Fruit fly (Drosophila melanogaster) whole organism, embryonic: ENCODE data around the gene CG16812.
"Not testable (repeated sequence)": the region's sequence is repeated elsewhere in the genome, so short reads cannot be mapped to it uniquely, and the experiment has no call there.

Experiments
- Bgb ChIP-seq: fragments of 200-800 bp; sonication (Bioruptor generic); IDR thresholded peaks from 2 replicates; pipeline ENCODE4 v1.3.6; 2022; ENCODE audit warnings: missing biosample characterization, missing genetic modification characterization; ENCODE audit not compliant: partially characterized antibody
- CG12391 ChIP-seq: fragments of 200-800 bp; sonication (Bioruptor generic); optimal IDR thresholded peaks from 3 replicates; lab custom pipeline; 2018; ENCODE audit warnings: missing biosample characterization, mild to moderate bottlenecking, missing genetic modification characterization, moderate library complexity
- CG12659 ChIP-seq: fragments of 200-800 bp; sonication (Bioruptor generic); optimal IDR thresholded peaks from 3 replicates; lab custom pipeline; 2017; ENCODE audit warnings: mild to moderate bottlenecking, missing biosample characterization, missing genetic modification reagents, missing genetic modification characterization
- CG12942 ChIP-seq: fragments of 200-800 bp; sonication (Bioruptor generic); optimal IDR thresholded peaks from 3 replicates; lab custom pipeline; 2016; ENCODE audit warnings: missing biosample characterization, missing genetic modification characterization
- CG15479 ChIP-seq: fragments of 200-800 bp; sonication (Bioruptor generic); optimal IDR thresholded peaks from 3 replicates; lab custom pipeline; 2019; ENCODE audit warnings: missing biosample characterization, mild to moderate bottlenecking, missing genetic modification characterization, moderate library complexity
- CG15696 ChIP-seq: fragments of 200-800 bp; sonication (Bioruptor generic); optimal IDR thresholded peaks from 2 replicates; lab custom pipeline; 2019; ENCODE audit warnings: missing biosample characterization, mild to moderate bottlenecking, missing genetic modification characterization, moderate library complexity
- CG1647 ChIP-seq: fragments of 200-800 bp; sonication (Bioruptor generic); optimal IDR thresholded peaks from 3 replicates; lab custom pipeline; 2016; ENCODE audit warnings: missing biosample characterization, missing genetic modification characterization
- CG17829 ChIP-seq: fragments of 200-800 bp; optimal IDR thresholded peaks from 2 replicates; lab custom pipeline; 2019; ENCODE audit warnings: missing biosample characterization, mild to moderate bottlenecking, missing genetic modification characterization, moderate library complexity
- CG31441 ChIP-seq: fragments of 200-800 bp; sonication (Bioruptor generic); IDR thresholded peaks from 2 replicates; pipeline ENCODE4 v1.3.6; 2022; ENCODE audit warnings: missing biosample characterization, missing genetic modification characterization
- CG34376 ChIP-seq: fragments of 200-800 bp; sonication (Bioruptor generic); optimal IDR thresholded peaks from 2 replicates; lab custom pipeline; 2018; ENCODE audit warnings: missing biosample characterization, mild to moderate bottlenecking, missing genetic modification characterization
- CG7839 ChIP-seq: fragments of 200-800 bp; sonication (Bioruptor generic); optimal IDR thresholded peaks from 3 replicates; lab custom pipeline; 2018; ENCODE audit warnings: missing biosample characterization, mild to moderate bottlenecking, missing genetic modification characterization, moderate library complexity
- CG8765 ChIP-seq: fragments of 200-800 bp; sonication (Bioruptor generic); IDR thresholded peaks from 2 replicates; pipeline ENCODE4 v1.3.6; 2022; ENCODE audit warnings: missing biosample characterization, missing genetic modification characterization
- CG8924 ChIP-seq: fragments of 200-800 bp; optimal IDR thresholded peaks from 3 replicates; lab custom pipeline; 2019; ENCODE audit warnings: missing biosample characterization, mild to moderate bottlenecking, missing genetic modification characterization, moderate library complexity
- CG9876 ChIP-seq: fragments of 200-800 bp; sonication (Bioruptor generic); optimal IDR thresholded peaks from 2 replicates; lab custom pipeline; 2016; ENCODE audit warnings: missing biosample characterization, missing genetic modification characterization
- Dip3 ChIP-seq: fragments of 200-800 bp; sonication (Bioruptor generic); optimal IDR thresholded peaks from 3 replicates; lab custom pipeline; 2016; ENCODE audit warnings: missing biosample characterization, missing genetic modification characterization
- Gug ChIP-seq: fragments of 200-800 bp; sonication (Bioruptor generic); IDR thresholded peaks from 4 replicates; pipeline ENCODE4 v1.3.6; 2022; ENCODE audit warnings: missing biosample characterization, missing genetic modification characterization
- HHEX ChIP-seq: fragments of 200-800 bp; sonication (Bioruptor generic); optimal IDR thresholded peaks from 3 replicates; lab custom pipeline; 2017; ENCODE audit warnings: missing biosample characterization, mild to moderate bottlenecking, missing genetic modification characterization, missing genetic modification reagents
- Hr51 ChIP-seq, 2 experiments: fragments of 200-800 bp; sonication (Bioruptor generic); optimal IDR thresholded peaks; 2 replicates in 1 of 2; 3 replicates in 1 of 2; lab custom pipeline; 2016 to 2018; ENCODE audit warnings: missing biosample characterization in 2 of 2, missing genetic modification characterization in 2 of 2, mild to moderate bottlenecking in 1 of 2, moderate library complexity in 1 of 2
- Med ChIP-seq: fragments of 200-800 bp; sonication (Bioruptor generic); peaks from one replicate; lab custom pipeline; 2016; ENCODE audit warnings: missing biosample characterization, missing genetic modification characterization, mild to moderate bottlenecking, inconsistent platforms, moderate library complexity
- Opbp ChIP-seq: fragments of 200-800 bp; sonication (Bioruptor generic); IDR thresholded peaks from 3 replicates; pipeline ENCODE4 v1.3.6; 2022; ENCODE audit warnings: missing biosample characterization, missing genetic modification characterization; ENCODE audit not compliant: partially characterized antibody
- Side ChIP-seq: fragments of 200-800 bp; sonication (Bioruptor generic); optimal IDR thresholded peaks from 2 replicates; lab custom pipeline; 2016; ENCODE audit warnings: missing biosample characterization, missing genetic modification characterization
- Xrp1 ChIP-seq: fragments of 200-800 bp; sonication (Bioruptor generic); IDR thresholded peaks from 2 replicates; pipeline ENCODE4 v1.3.6; 2022; ENCODE audit warnings: missing biosample characterization, missing genetic modification characterization
- ara ChIP-seq: fragments of 200-800 bp; sonication (Bioruptor generic); IDR thresholded peaks from 2 replicates; pipeline ENCODE4 v1.3.6; 2022; ENCODE audit warnings: missing biosample characterization, missing genetic modification characterization
- ci ChIP-seq: fragments of 200-800 bp; sonication (Bioruptor generic); IDR thresholded peaks from 3 replicates; pipeline ENCODE4 v1.3.6; 2022; ENCODE audit warnings: missing biosample characterization, missing genetic modification characterization
- ems ChIP-seq: fragments of 200-800 bp; sonication (Bioruptor generic); optimal IDR thresholded peaks from 3 replicates; lab custom pipeline; 2016; ENCODE audit warnings: missing biosample characterization, missing genetic modification characterization
- ewg ChIP-seq: fragments of 200-800 bp; sonication (Bioruptor generic); optimal IDR thresholded peaks from 3 replicates; lab custom pipeline; 2017; ENCODE audit warnings: mild to moderate bottlenecking, missing biosample characterization, missing genetic modification reagents, missing genetic modification characterization
- eyg ChIP-seq: fragments of 200-800 bp; sonication (Bioruptor generic); optimal IDR thresholded peaks from 3 replicates; lab custom pipeline; 2016; ENCODE audit warnings: missing biosample characterization, missing genetic modification characterization
- grn ChIP-seq: fragments of 200-800 bp; sonication (Bioruptor generic); optimal IDR thresholded peaks from 3 replicates; lab custom pipeline; 2017; ENCODE audit warnings: missing biosample characterization, missing genetic modification characterization
- gt ChIP-seq: fragments of 200-800 bp; sonication (Bioruptor generic); IDR thresholded peaks from 2 replicates; pipeline ENCODE4 v1.3.6; 2022; ENCODE audit warnings: missing biosample characterization, missing genetic modification characterization
- hkb ChIP-seq, 2 experiments: fragments of 200-800 bp in 1 of 2; fragments of >200 bp in 1 of 2; sonication (Bioruptor generic) in 1 of 2; IDR thresholded peaks in 1 of 2; optimal IDR thresholded peaks in 1 of 2; 2 replicates each; pipeline versions ENCODE4 v1.3.6 to Lab custom; 2017 to 2022; ENCODE audit warnings: missing biosample characterization in 1 of 2, missing genetic modification characterization in 1 of 2
- insv ChIP-seq, 2 experiments: fragments of 200-800 bp; sonication (Bioruptor generic); optimal IDR thresholded peaks; 3 replicates each; lab custom pipeline; 2016 to 2018; ENCODE audit warnings: missing biosample characterization in 2 of 2, missing genetic modification characterization in 2 of 2
- ken ChIP-seq: fragments of 200-800 bp; sonication (Bioruptor generic); IDR thresholded peaks from 3 replicates; pipeline ENCODE4 v1.3.6; 2022; ENCODE audit warnings: missing biosample characterization, missing genetic modification characterization
- kni ChIP-seq: fragments of 200-800 bp; sonication (Bioruptor generic); optimal IDR thresholded peaks from 3 replicates; lab custom pipeline; 2017; ENCODE audit warnings: mild to moderate bottlenecking, missing biosample characterization, missing genetic modification reagents, missing genetic modification characterization
- knrl ChIP-seq: fragments of 200-800 bp; sonication (Bioruptor generic); IDR thresholded peaks from 3 replicates; pipeline ENCODE4 v1.3.6; 2022; ENCODE audit warnings: missing biosample characterization, missing genetic modification characterization; ENCODE audit not compliant: partially characterized antibody
- lilli ChIP-seq: fragments of 200-800 bp; sonication (Bioruptor generic); optimal IDR thresholded peaks from 3 replicates; lab custom pipeline; 2016; ENCODE audit warnings: missing biosample characterization, missing genetic modification characterization
- mirr ChIP-seq: fragments of 200-800 bp; sonication (Bioruptor generic); optimal IDR thresholded peaks from 3 replicates; lab custom pipeline; 2018; ENCODE audit warnings: missing biosample characterization, mild to moderate bottlenecking, missing genetic modification characterization
- prd ChIP-seq, 3 experiments: fragments of >200 bp in 2 of 3; fragments of 200-800 bp in 1 of 3; sonication (Bioruptor generic) in 1 of 3; optimal IDR thresholded peaks in 2 of 3; IDR thresholded peaks in 1 of 3; 2 replicates in 2 of 3; 3 replicates in 1 of 3; pipeline versions ENCODE4 v1.3.6 to Lab custom; 2017 to 2022; ENCODE audit warnings: missing biosample characterization in 1 of 3, missing genetic modification characterization in 1 of 3
- pros ChIP-seq: fragments of 200-800 bp; sonication (Bioruptor generic); optimal IDR thresholded peaks from 3 replicates; lab custom pipeline; 2019; ENCODE audit warnings: missing biosample characterization, mild to moderate bottlenecking, missing genetic modification characterization, moderate library complexity
- sens ChIP-seq: fragments of 200-800 bp; sonication (Bioruptor generic); peaks from one replicate; lab custom pipeline; 2016; ENCODE audit warnings: missing biosample characterization, missing genetic modification characterization
- sim ChIP-seq: fragments of 200-800 bp; sonication (Bioruptor generic); IDR thresholded peaks from 2 replicates; pipeline ENCODE4 v1.3.6; 2022; ENCODE audit warnings: missing biosample characterization, missing genetic modification characterization
- ssp ChIP-seq: fragments of 200-800 bp; sonication (Bioruptor generic); IDR thresholded peaks from 2 replicates; pipeline ENCODE4 v1.3.6; 2022; ENCODE audit warnings: missing biosample characterization, missing genetic modification characterization
- tgo ChIP-seq: fragments of 200-800 bp; sonication (Bioruptor generic); IDR thresholded peaks from 3 replicates; pipeline ENCODE4 v1.3.6; 2022; ENCODE audit warnings: missing biosample characterization, missing genetic modification characterization
- toy ChIP-seq: fragments of 200-800 bp; sonication (Bioruptor generic); IDR thresholded peaks from 2 replicates; pipeline ENCODE4 v1.3.6; 2022; ENCODE audit warnings: missing biosample characterization, missing genetic modification characterization
- zfh1 ChIP-seq: fragments of 200-800 bp; sonication (Bioruptor generic); IDR thresholded peaks from 3 replicates; pipeline ENCODE4 v1.3.6; 2022; ENCODE audit warnings: missing biosample characterization, missing genetic modification characterization

Gene CG16812

dm6 chr2L:13211764-13212265 is 10.6 kb upstream of the CG16812 start, which contains the start of gene CG15482:
Gene CG15482 (minus strand): TSS chr2L:13211814.
- TF ChIP-seq Bgb (GFP tag; lab: Robert Waterston, UW) (peak; percentile 19; the same call in 1 of the 2 replicates), CG15479 (GFP tag; lab: Kevin White, UChicago) (peak; percentile 41), kni (GFP tag; lab: Kevin White, UChicago) (peak; percentile 2), pros (peak; percentile 87), CG15696 (tag; lab: Kevin White, UChicago) (peak; percentile 33), lilli (GFP tag; lab: Kevin White, UChicago) (peak; percentile 4), Opbp (GFP tag; lab: Robert Waterston, UW) (0 out of 3 replicates have a peak, but pooled peaks have one; percentile 9), insv (GFP tag; optimal IDR thresholded peaks at IDR 0.05; lab: Kevin White, UChicago) (peak in 1 of 2 experiments; percentile 33), grn (GFP tag; lab: Kevin White, UChicago) (peak; percentile 33), prd (GFP tag; IDR thresholded peaks at IDR 0.05; lab: Robert Waterston, UW) (peak; percentile 23; the same call in 1 of the 3 replicates), knrl (GFP tag; lab: Robert Waterston, UW) (peak; percentile 23; the same call in 1 of the 3 replicates), ken (0 out of 3 replicates have a peak, but pooled peaks have one; percentile 28), sens (GFP tag; lab: Kevin White, UChicago) (peak; percentile 70), Med (GFP tag; lab: Kevin White, UChicago) (peak; percentile 70), Xrp1 (GFP tag; lab: Robert Waterston, UW) (peak; percentile 31; the same call in 1 of the 2 replicates), zfh1 (GFP tag; lab: Robert Waterston, UW) (peak; percentile 33; the same call in 1 of the 3 replicates), ci (GFP tag; lab: Robert Waterston, UW) (0 out of 3 replicates have a peak, but pooled peaks have one; percentile 37)
- not testable (repeated sequence) for TF ChIP-seq prd (optimal IDR thresholded peaks at IDR 0.05; lab: Kevin White, UChicago)

- no peak for TF ChIP-seq Hr51 (GFP tag; optimal IDR thresholded peaks at IDR 0.05; lab: Kevin White, UChicago)
- TF ChIP-seq ewg (GFP tag; lab: Kevin White, UChicago) = peak; percentile 69
- no peak for TF ChIP-seq gt
- no peak for TF ChIP-seq CG31441
- TF ChIP-seq CG7839 (tag; lab: Kevin White, UChicago) = no peak
These were observed 7.4 kb upstream of the CG16812 start, which contains the start of gene kek4 for dm6 chr2L:13215010-13215409. Gene kek4 (minus strand): TSS chr2L:13215350.

- peak; percentile 73 for TF ChIP-seq CG17829 (tag; lab: Kevin White, UChicago)
- peak; percentile 69 for TF ChIP-seq HHEX (GFP tag; lab: Kevin White, UChicago)
- TF ChIP-seq CG34376 = peak; percentile 88
- peak; percentile 20 for TF ChIP-seq CG8924
- peak; percentile 55 for TF ChIP-seq eyg
- peak; percentile 49; the same call in 2 of the 4 replicates for TF ChIP-seq Gug
- peak; percentile 28 for TF ChIP-seq Dip3 (GFP tag; lab: Kevin White, UChicago)
- TF ChIP-seq Side (GFP tag; lab: Kevin White, UChicago) = peak; percentile 1
- TF ChIP-seq mirr (GFP tag; lab: Kevin White, UChicago) = peak; percentile 76
- TF ChIP-seq CG1647 = peak; percentile 74
- TF ChIP-seq CG31441 = peak; percentile 53; the same call in 1 of the 2 replicates
- TF ChIP-seq sim (GFP tag; lab: Robert Waterston, UW) = 0 out of 2 replicates have a peak, but pooled peaks have one; percentile 16
- TF ChIP-seq CG15696 (tag; lab: Kevin White, UChicago) = peak; percentile 73
- 0 out of 2 replicates have a peak, but pooled peaks have one; percentile 34 for TF ChIP-seq toy (GFP tag; lab: Robert Waterston, UW)
- peak; percentile 49; the same call in 1 of the 2 replicates for TF ChIP-seq ara (GFP tag; lab: Robert Waterston, UW)
- peak; percentile 46; the same call in 1 of the 2 replicates for TF ChIP-seq CG8765 (GFP tag; lab: Robert Waterston, UW)
- peak; percentile 33 for TF ChIP-seq CG12391 (tag; lab: Kevin White, UChicago)
- peak; percentile 62 for TF ChIP-seq ems (GFP tag; lab: Kevin White, UChicago)
- peak; percentile 29; the same call in 1 of the 2 replicates for TF ChIP-seq ssp
- TF ChIP-seq hkb (optimal IDR thresholded peaks at IDR 0.05; lab: Kevin White, UChicago) = not testable (repeated sequence)
- TF ChIP-seq hkb (GFP tag; IDR thresholded peaks at IDR 0.05; lab: Robert Waterston, UW) = peak; percentile 75
- peak; percentile 19 for TF ChIP-seq CG12942 (GFP tag; lab: Kevin White, UChicago)
- peak; percentile 47; the same call in 2 of the 3 replicates for TF ChIP-seq tgo
- peak; percentile 41 for TF ChIP-seq CG12659
- peak; percentile 23 for TF ChIP-seq CG9876 (GFP tag; lab: Kevin White, UChicago)
These were observed 6.7 kb upstream of the CG16812 start for dm6 chr2L:13215640-13216129.
